Fruit fly (Drosophila melanogaster) whole organism, embryonic: ENCODE measurements around the gene Cnot4.
A peak's percentile ranks its signal among the peaks of the same experiment; 100 is the strongest.

Experiments used
- ATbp ChIP-seq: fragments of 200-800 bp; sonication (Bioruptor generic); optimal IDR thresholded peaks from 2 replicates; lab custom pipeline; 2017; ENCODE audit warnings: missing biosample characterization, mild to moderate bottlenecking, missing genetic modification characterization, missing genetic modification reagents
- Aef1 ChIP-seq: fragments of 200-800 bp; sonication (Bioruptor generic); IDR thresholded peaks from 3 replicates; pipeline ENCODE4 v1.3.6; 2022; ENCODE audit warnings: missing biosample characterization, missing genetic modification characterization
- Atf3 ChIP-seq: fragments of 200-800 bp; sonication (Bioruptor generic); optimal IDR thresholded peaks from 3 replicates; lab custom pipeline; 2016; ENCODE audit warnings: missing biosample characterization, missing genetic modification characterization
- Blimp-1 ChIP-seq: fragments of 200-800 bp; sonication (Bioruptor generic); optimal IDR thresholded peaks from 3 replicates; lab custom pipeline; 2018; ENCODE audit warnings: missing biosample characterization, missing genetic modification characterization, mild to moderate bottlenecking, moderate library complexity, missing genetic modification reagents
- CG10209 ChIP-seq: fragments of 200-800 bp; sonication (Bioruptor generic); optimal IDR thresholded peaks from 3 replicates; lab custom pipeline; 2017; ENCODE audit warnings: missing biosample characterization, mild to moderate bottlenecking, missing genetic modification characterization, missing genetic modification reagents
- CG10267 ChIP-seq: fragments of 200-800 bp; sonication (Bioruptor generic); optimal IDR thresholded peaks from 2 replicates; lab custom pipeline; 2018; ENCODE audit warnings: missing biosample characterization, mild to moderate bottlenecking, missing genetic modification characterization, moderate library complexity
- CG10462 ChIP-seq: fragments of 200-800 bp; sonication (Bioruptor generic); optimal IDR thresholded peaks from 2 replicates; lab custom pipeline; 2016; ENCODE audit warnings: missing biosample characterization, missing genetic modification characterization
- CG10543 ChIP-seq: fragments of 200-800 bp; sonication (Bioruptor generic); optimal IDR thresholded peaks from 3 replicates; lab custom pipeline; 2017; ENCODE audit warnings: missing biosample characterization, mild to moderate bottlenecking, missing genetic modification characterization, moderate library complexity
- CG13296 ChIP-seq: fragments of 200-800 bp; sonication (Bioruptor generic); optimal IDR thresholded peaks from 3 replicates; lab custom pipeline; 2018; ENCODE audit warnings: missing biosample characterization, mild to moderate bottlenecking, missing genetic modification characterization
- CG15696 ChIP-seq: fragments of 200-800 bp; sonication (Bioruptor generic); optimal IDR thresholded peaks from 2 replicates; lab custom pipeline; 2019; ENCODE audit warnings: missing biosample characterization, mild to moderate bottlenecking, missing genetic modification characterization, moderate library complexity
- CG18764 ChIP-seq: fragments of 200-800 bp; sonication (Bioruptor generic); optimal IDR thresholded peaks from 3 replicates; lab custom pipeline; 2016; ENCODE audit warnings: missing biosample characterization, missing genetic modification characterization
- CG2116 ChIP-seq: fragments of 200-800 bp; sonication (Bioruptor generic); optimal IDR thresholded peaks from 3 replicates; lab custom pipeline; 2018; ENCODE audit warnings: missing biosample characterization, mild to moderate bottlenecking, missing genetic modification characterization
- CG31441 ChIP-seq: fragments of 200-800 bp; sonication (Bioruptor generic); IDR thresholded peaks from 2 replicates; pipeline ENCODE4 v1.3.6; 2022; ENCODE audit warnings: missing biosample characterization, missing genetic modification characterization
- CG34422 ChIP-seq: fragments of 200-800 bp; sonication (Bioruptor generic); IDR thresholded peaks from 3 replicates; pipeline ENCODE4 v1.3.6; 2022; ENCODE audit warnings: missing biosample characterization, missing genetic modification characterization
- CG3726 ChIP-seq: fragments of 200-800 bp; sonication (Bioruptor generic); IDR thresholded peaks from 3 replicates; pipeline ENCODE4, ENCODE4 v1.3.6; 2022; ENCODE audit warnings: missing biosample characterization, missing genetic modification characterization
- CG4282 ChIP-seq: fragments of 200-800 bp; sonication (Bioruptor generic); optimal IDR thresholded peaks from 2 replicates; lab custom pipeline; 2016; ENCODE audit warnings: missing biosample characterization, missing genetic modification characterization
- CG4617 ChIP-seq: fragments of 200-800 bp; sonication (Bioruptor generic); optimal IDR thresholded peaks from 3 replicates; lab custom pipeline; 2016; ENCODE audit warnings: missing biosample characterization, missing genetic modification characterization, borderline replicate concordance
- CG4730 ChIP-seq: fragments of 200-800 bp; sonication (Bioruptor generic); IDR thresholded peaks from 2 replicates; pipeline ENCODE4 v1.3.6; 2022; ENCODE audit warnings: missing biosample characterization, missing genetic modification characterization
- CG4820 ChIP-seq: fragments of 200-800 bp; sonication (Bioruptor generic); optimal IDR thresholded peaks from 3 replicates; lab custom pipeline; 2016; ENCODE audit warnings: missing biosample characterization, missing genetic modification characterization
- CG6175 ChIP-seq: fragments of 200-800 bp; sonication (Bioruptor generic); IDR thresholded peaks from 3 replicates; pipeline ENCODE4 v1.3.6; 2022; ENCODE audit warnings: missing biosample characterization, missing genetic modification characterization
- CG7839 ChIP-seq: fragments of 200-800 bp; sonication (Bioruptor generic); optimal IDR thresholded peaks from 3 replicates; lab custom pipeline; 2018; ENCODE audit warnings: missing biosample characterization, mild to moderate bottlenecking, missing genetic modification characterization, moderate library complexity
- CG8944 ChIP-seq: fragments of 200-800 bp; sonication (Bioruptor generic); optimal IDR thresholded peaks from 3 replicates; lab custom pipeline; 2016; ENCODE audit warnings: missing biosample characterization, missing genetic modification characterization
- CG9609 ChIP-seq: fragments of 200-800 bp; sonication (Bioruptor generic); optimal IDR thresholded peaks from 3 replicates; lab custom pipeline; 2016; ENCODE audit warnings: missing biosample characterization, missing genetic modification characterization
- CG9817 ChIP-seq: fragments of 200-800 bp; sonication (Bioruptor generic); optimal IDR thresholded peaks from 2 replicates; lab custom pipeline; 2018; ENCODE audit warnings: missing biosample characterization, mild to moderate bottlenecking, missing genetic modification characterization, moderate library complexity
- Drgx ChIP-seq: fragments of 200-800 bp; sonication (Bioruptor generic); IDR thresholded peaks from 2 replicates; pipeline ENCODE4 v1.3.6; 2022; ENCODE audit warnings: missing biosample characterization, missing genetic modification characterization
- Mad ChIP-seq: fragments of 200-800 bp; sonication (Bioruptor generic); optimal IDR thresholded peaks from 2 replicates; lab custom pipeline; 2016; ENCODE audit warnings: missing biosample characterization, missing genetic modification characterization
- Med ChIP-seq: fragments of 200-800 bp; sonication (Bioruptor generic); peaks from one replicate; lab custom pipeline; 2016; ENCODE audit warnings: missing biosample characterization, missing genetic modification characterization, mild to moderate bottlenecking, inconsistent platforms, moderate library complexity
- Mes4 ChIP-seq: fragments of 200-800 bp; sonication (Bioruptor generic); optimal IDR thresholded peaks from 2 replicates; lab custom pipeline; 2016; ENCODE audit warnings: missing biosample characterization, missing genetic modification characterization
- NK7.1 ChIP-seq: fragments of 200-800 bp; sonication (Bioruptor generic); optimal IDR thresholded peaks from 3 replicates; lab custom pipeline; 2016; ENCODE audit warnings: missing biosample characterization, missing genetic modification characterization
- Scr ChIP-seq: fragments of 200-800 bp; sonication (Bioruptor generic); IDR thresholded peaks from 2 replicates; pipeline ENCODE4 v1.3.6; 2022; ENCODE audit warnings: missing biosample characterization, missing genetic modification characterization; ENCODE audit not compliant: partially characterized antibody
- Side ChIP-seq: fragments of 200-800 bp; sonication (Bioruptor generic); optimal IDR thresholded peaks from 2 replicates; lab custom pipeline; 2016; ENCODE audit warnings: missing biosample characterization, missing genetic modification characterization
- TFAM ChIP-seq: fragments of 200-800 bp; sonication (Bioruptor generic); optimal IDR thresholded peaks from 2 replicates; lab custom pipeline; 2017; ENCODE audit warnings: missing biosample characterization, missing genetic modification characterization, inconsistent platforms
- Usf ChIP-seq: fragments of 200-800 bp; sonication (Bioruptor generic); optimal IDR thresholded peaks from 2 replicates; lab custom pipeline; 2017; ENCODE audit warnings: missing genotype, missing biosample characterization, missing genetic modification characterization
- aop ChIP-seq: fragments of 200-800 bp; sonication (Bioruptor generic); IDR thresholded peaks from 2 replicates; pipeline ENCODE4 v1.3.6; 2022; ENCODE audit warnings: missing biosample characterization, missing genetic modification characterization
- bigmax ChIP-seq: fragments of 200-800 bp; sonication (Bioruptor generic); optimal IDR thresholded peaks from 2 replicates; lab custom pipeline; 2018; ENCODE audit warnings: missing biosample characterization, mild to moderate bottlenecking, missing genetic modification characterization
- br ChIP-seq: fragments of >200 bp; optimal IDR thresholded peaks from 2 replicates; lab custom pipeline; 2017
- cg ChIP-seq: fragments of 200-800 bp; sonication (Bioruptor generic); optimal IDR thresholded peaks from 3 replicates; lab custom pipeline; 2019; ENCODE audit warnings: missing biosample characterization, mild to moderate bottlenecking, missing genetic modification characterization, moderate library complexity
- chif ChIP-seq, 2 experiments: fragments of 200-800 bp; sonication (Bioruptor generic); optimal IDR thresholded peaks; 3 replicates each; lab custom pipeline; 2016; ENCODE audit warnings: missing biosample characterization in 2 of 2, missing genetic modification characterization in 2 of 2
- crp ChIP-seq, 2 experiments: fragments of 200-800 bp; sonication (Bioruptor generic); optimal IDR thresholded peaks; 2 replicates in 1 of 2; 3 replicates in 1 of 2; lab custom pipeline; 2017; ENCODE audit warnings: missing biosample characterization in 2 of 2, missing genetic modification characterization in 2 of 2, mild to moderate bottlenecking in 1 of 2, moderate library complexity in 1 of 2
- dan ChIP-seq: fragments of 200-800 bp; sonication (Bioruptor generic); IDR thresholded peaks from 2 replicates; pipeline ENCODE4 v1.3.6; 2022; ENCODE audit warnings: missing biosample characterization, missing genetic modification characterization
- ems ChIP-seq: fragments of 200-800 bp; sonication (Bioruptor generic); optimal IDR thresholded peaks from 3 replicates; lab custom pipeline; 2016; ENCODE audit warnings: missing biosample characterization, missing genetic modification characterization
- jigr1 ChIP-seq: fragments of 200-800 bp; sonication (Bioruptor generic); IDR thresholded peaks from 3 replicates; pipeline ENCODE4 v1.3.6; 2022; ENCODE audit warnings: missing biosample characterization, missing genetic modification characterization
- jumu ChIP-seq: fragments of 200-800 bp; sonication (Bioruptor generic); optimal IDR thresholded peaks from 3 replicates; lab custom pipeline; 2016; ENCODE audit warnings: missing biosample characterization, missing genetic modification characterization
- onecut ChIP-seq: fragments of 200-800 bp; sonication (Bioruptor generic); IDR thresholded peaks from 2 replicates; pipeline ENCODE4 v1.3.6; 2022; ENCODE audit warnings: missing biosample characterization, missing genetic modification characterization
- phol ChIP-seq: fragments of 200-800 bp; sonication (Bioruptor generic); optimal IDR thresholded peaks from 3 replicates; lab custom pipeline; 2018; ENCODE audit warnings: missing biosample characterization, mild to moderate bottlenecking, missing genetic modification characterization, moderate library complexity
- psq ChIP-seq: fragments of 200-800 bp; sonication (Bioruptor generic); optimal IDR thresholded peaks from 2 replicates; lab custom pipeline; 2017; ENCODE audit warnings: missing biosample characterization, missing genetic modification characterization
- pum ChIP-seq: fragments of 200-800 bp; sonication (Bioruptor generic); optimal IDR thresholded peaks from 2 replicates; lab custom pipeline; 2016; ENCODE audit warnings: missing biosample characterization, missing genetic modification characterization
- shn ChIP-seq: fragments of 200-800 bp; sonication (Bioruptor generic); optimal IDR thresholded peaks from 3 replicates; lab custom pipeline; 2016; ENCODE audit warnings: missing biosample characterization, missing genetic modification characterization
- sim ChIP-seq: fragments of 200-800 bp; sonication (Bioruptor generic); IDR thresholded peaks from 2 replicates; pipeline ENCODE4 v1.3.6; 2022; ENCODE audit warnings: missing biosample characterization, missing genetic modification characterization
- sima ChIP-seq: fragments of 200-800 bp; sonication (Bioruptor generic); optimal IDR thresholded peaks from 2 replicates; lab custom pipeline; 2016; ENCODE audit warnings: missing biosample characterization, missing genetic modification characterization
- sisA ChIP-seq: fragments of 200-800 bp; sonication (Bioruptor generic); IDR thresholded peaks from 2 replicates; pipeline ENCODE4 v1.3.6; 2022; ENCODE audit warnings: missing biosample characterization, missing genetic modification characterization

The Cnot4 gene

DNA sequence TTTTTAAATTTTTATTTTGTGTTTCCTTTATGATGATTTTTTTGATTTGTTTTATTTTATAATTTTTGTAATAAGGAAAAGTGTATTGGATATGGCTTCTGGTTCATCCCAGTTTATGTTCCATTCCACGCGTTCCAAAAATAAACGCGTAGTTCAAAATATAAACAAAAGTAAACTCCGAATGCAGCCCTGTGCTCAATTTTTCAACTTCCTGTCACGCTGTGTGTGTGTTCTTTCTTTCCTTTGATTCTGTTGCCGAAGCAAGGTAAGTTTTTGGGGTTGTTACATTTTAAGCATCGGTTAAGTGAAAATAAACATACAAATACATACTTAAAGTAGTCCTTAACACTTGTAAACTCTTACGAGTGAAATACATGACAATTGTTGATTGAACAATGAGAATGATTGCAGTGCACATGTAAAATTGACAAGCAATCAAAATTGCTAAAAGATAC, 11.6 kb downstream of the Cnot4 start, which contains the start of the genes Ip259 and RpS27A (continued):
- TF ChIP-seq sim (GFP tag; lab: Robert Waterston, UW) (peak; percentile 64; the same call in 1 of the 2 replicates), CG10543 (GFP tag; lab: Kevin White, UChicago) (peak; percentile 67), Med (GFP tag; lab: Kevin White, UChicago) (peak; percentile 97), psq (GFP tag; lab: Kevin White, UChicago) (peak; percentile 27), phol (peak; percentile 85), CG4820 (peak; percentile 45), CG9817 (peak; percentile 70), jigr1 (GFP tag; lab: Robert Waterston, UW) (no peak), shn (peak; percentile 70), Drgx (GFP tag; lab: Robert Waterston, UW) (0 out of 2 replicates have a peak, but pooled peaks have one; percentile 5), ems (GFP tag; lab: Kevin White, UChicago) (peak; percentile 21), cg (GFP tag; lab: Kevin White, UChicago) (no peak), CG10267 (tag; lab: Kevin White, UChicago) (peak; percentile 60), CG10209 (GFP tag; lab: Kevin White, UChicago) (peak; percentile 80), Mes4 (GFP tag; lab: Kevin White, UChicago) (peak; percentile 87), Scr (GFP tag; lab: Robert Waterston, UW) (no peak), CG6175 (no peak), onecut (GFP tag; lab: Robert Waterston, UW) (peak; percentile 75), CG4730 (GFP tag; lab: Robert Waterston, UW) (peak; percentile 35; the same call in 1 of the 2 replicates), CG9609 (GFP tag; lab: Kevin White, UChicago) (peak; percentile 62), CG3726 (no peak), pum (peak; percentile 30), ATbp (no peak), CG10462 (GFP tag; lab: Kevin White, UChicago) (no peak), Mad (GFP tag; lab: Kevin White, UChicago) (peak; percentile 46), jumu (no peak), TFAM (GFP tag; lab: Kevin White, UChicago) (no peak), CG13296 (GFP tag; lab: Kevin White, UChicago) (peak; percentile 79), CG31441 (no peak; the same call in 1 of the 2 replicates), Blimp-1 (GFP tag; lab: Kevin White, UChicago) (no peak), CG34422 (GFP tag; lab: Robert Waterston, UW) (peak; percentile 83; the same call in 2 of the 3 replicates), aop (no peak), dan (no peak), CG4282 (no peak), Usf (GFP tag; lab: Kevin White, UChicago) (peak; percentile 78), sisA (GFP tag; lab: Robert Waterston, UW) (no peak; the same call in 1 of the 2 replicates), crp (GFP tag; optimal IDR thresholded peaks at IDR 0.05; lab: Kevin White, UChicago) (peak in 1 of 2 experiments; percentile 47), Side (GFP tag; lab: Kevin White, UChicago) (peak; percentile 75), CG8944 (GFP tag; lab: Kevin White, UChicago) (no peak), Aef1 (peak; percentile 54; the same call in 2 of the 3 replicates), CG15696 (tag; lab: Kevin White, UChicago) (peak; percentile 42), sima (GFP tag; lab: Kevin White, UChicago) (peak; percentile 43), br (lab: Kevin White, UChicago) (no peak), CG2116 (GFP tag; lab: Kevin White, UChicago) (peak; percentile 98), bigmax (GFP tag; lab: Kevin White, UChicago) (no peak), CG4617 (GFP tag; lab: Kevin White, UChicago) (peak; percentile 46), Atf3 (GFP tag; lab: Kevin White, UChicago) (peak; percentile 61), CG18764 (GFP tag; lab: Kevin White, UChicago) (peak; percentile 68), NK7.1 (peak; percentile 44), CG7839 (tag; lab: Kevin White, UChicago) (peak; percentile 77), chif (GFP tag; optimal IDR thresholded peaks at IDR 0.05; lab: Kevin White, UChicago) (peak; percentile 53 to 75)
